Fruit fly (Drosophila melanogaster) whole organism, wandering third instar larva: ENCODE results near the gene CheB38a.

Experiments used
- HLH106 ChIP-seq: fragments of 200-800 bp; optimal IDR thresholded peaks from 3 replicates; lab custom pipeline; 2019; ENCODE audit warnings: missing biosample characterization, mild to moderate bottlenecking, missing genetic modification characterization, moderate library complexity
- Hnf4 ChIP-seq: fragments of 200-800 bp; sonication (Bioruptor generic); optimal IDR thresholded peaks from 2 replicates; lab custom pipeline; 2016; ENCODE audit warnings: missing biosample characterization, mild to moderate bottlenecking, missing genetic modification characterization
- Mio ChIP-seq: sonication (Bioruptor generic); optimal IDR thresholded peaks from 2 replicates; lab custom pipeline; 2016; ENCODE audit warnings: missing biosample characterization, missing genetic modification characterization
- OdsH ChIP-seq: fragments of 200-800 bp; sonication (Bioruptor generic); optimal IDR thresholded peaks from 2 replicates; lab custom pipeline; 2016; ENCODE audit warnings: missing biosample characterization, mild to moderate bottlenecking, missing genetic modification characterization
- Vsx2 ChIP-seq: fragments of 200-300, 225-300 bp; sonication (Bioruptor generic); optimal IDR thresholded peaks from 2 replicates; lab custom pipeline; 2018; ENCODE audit warnings: missing biosample characterization, missing genetic modification characterization; ENCODE audit not compliant: partially characterized antibody
- dsf ChIP-seq: sonication (Bioruptor generic); optimal IDR thresholded peaks from 2 replicates; lab custom pipeline; 2016; ENCODE audit warnings: missing biosample characterization, missing genetic modification characterization, borderline replicate concordance
- ey ChIP-seq: fragments of 200-800 bp; sonication (Bioruptor generic); optimal IDR thresholded peaks from 2 replicates; lab custom pipeline; 2016; ENCODE audit warnings: missing biosample characterization, missing genetic modification characterization
- foxo ChIP-seq, 2 experiments: fragments of 200-800 bp; sonication (Bioruptor generic); optimal IDR thresholded peaks; 2 replicates in 1 of 2; 3 replicates in 1 of 2; lab custom pipeline; 2016 to 2017; ENCODE audit warnings: missing biosample characterization in 2 of 2, missing genetic modification characterization in 2 of 2
- jim ChIP-seq: fragments of 175-275, 200-325 bp; sonication (Bioruptor generic); optimal IDR thresholded peaks from 2 replicates; lab custom pipeline; 2016; ENCODE audit warnings: missing biosample characterization, mild to moderate bottlenecking, missing genetic modification characterization
- lola ChIP-seq: fragments of >200 bp; optimal IDR thresholded peaks from 2 replicates; lab custom pipeline; 2017; ENCODE audit warnings: missing biosample characterization, missing genetic modification characterization
- psq ChIP-seq: fragments of 200-800 bp; sonication (Bioruptor generic); optimal IDR thresholded peaks from 3 replicates; lab custom pipeline; 2017; ENCODE audit warnings: missing biosample characterization, mild to moderate bottlenecking, missing genetic modification characterization, moderate library complexity
- sage ChIP-seq: fragments of 200-800 bp; sonication (Bioruptor generic); optimal IDR thresholded peaks from 2 replicates; lab custom pipeline; 2016; ENCODE audit warnings: missing biosample characterization, mild to moderate bottlenecking, missing genetic modification characterization
- usp ChIP-seq: fragments of >200 bp; optimal IDR thresholded peaks from 2 replicates; lab custom pipeline; 2017; ENCODE audit warnings: missing biosample characterization, missing genetic modification characterization

DNA sequence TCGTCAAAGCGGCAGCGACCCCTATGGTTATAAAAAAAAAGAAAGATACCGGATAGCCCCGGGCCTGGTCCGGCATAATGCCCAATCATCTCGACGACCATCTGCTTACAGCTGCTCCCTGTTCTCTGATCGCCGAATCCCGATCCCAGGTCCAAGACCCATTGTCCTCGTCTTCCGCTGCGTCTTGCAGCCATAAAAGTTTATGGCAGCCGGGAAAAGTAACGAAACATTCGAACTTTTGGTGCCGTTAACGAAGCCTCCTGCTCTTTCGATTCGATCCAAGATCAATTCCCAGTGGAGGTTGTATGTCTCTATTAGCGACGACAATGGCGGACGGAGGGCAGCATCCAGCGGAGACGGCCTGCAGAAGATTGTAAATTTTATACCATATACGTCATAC lies 33.0 kb downstream of the CheB38a start:
- no peak for TF ChIP-seq dsf
- TF ChIP-seq Vsx2 (GFP tag; lab: Kevin White, UChicago): no peak
- no peak for TF ChIP-seq Mio (GFP tag; lab: Kevin White, UChicago)
- no peak for TF ChIP-seq usp (GFP tag; lab: Kevin White, UChicago)
- TF ChIP-seq foxo (GFP tag; optimal IDR thresholded peaks at IDR 0.05; lab: Kevin White, UChicago): no peak
- no peak for TF ChIP-seq sage
- no peak for TF ChIP-seq lola
- no peak for TF ChIP-seq Hnf4
- no peak for TF ChIP-seq OdsH (GFP tag; lab: Kevin White, UChicago)
- no peak for TF ChIP-seq ey
- TF ChIP-seq psq: no peak
- no peak for TF ChIP-seq HLH106 (tag; lab: Kevin White, UChicago)
- TF ChIP-seq jim (GFP tag; lab: Kevin White, UChicago): no peak
